Worm (Caenorhabditis elegans): ENCODE measurements around the gene fbxa-157.
"Not testable (repeated sequence)": the region's sequence is repeated elsewhere in the genome, so short reads cannot be mapped to it uniquely, and the experiment has no call there.

DNA sequence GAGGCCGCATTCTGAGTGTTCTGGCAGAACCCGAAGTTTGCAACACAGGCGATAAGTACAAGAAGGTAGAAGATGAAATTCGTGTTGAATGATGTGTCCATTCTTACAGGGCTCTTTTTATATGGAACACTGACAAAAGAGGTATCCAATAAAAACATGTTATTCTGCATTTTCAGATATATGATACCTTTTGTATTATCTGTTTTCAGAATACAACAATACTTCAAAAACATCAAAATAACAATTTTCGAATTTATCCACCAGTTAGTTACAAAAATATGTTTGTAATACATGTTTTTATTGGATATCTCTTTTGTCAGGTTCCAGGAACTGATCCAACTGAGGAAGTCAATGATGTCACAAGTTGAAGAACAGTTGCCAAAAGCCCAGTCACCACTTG is 2.0 kb upstream of the fbxa-157 start, which contains the start of gene C06H5.13:
- not testable (repeated sequence) for TF ChIP-seq fos-1, lin-39, nhr-11, ceh-28, tbx-2, daf-12, fkh-2 (tag; optimal IDR thresholded peaks at IDR 0.05)

All from whole organism, L3 larva.